Worm (Caenorhabditis elegans): Measurements from ENCODE around the gene F38B6.6.
A peak's percentile ranks its signal among the peaks of the same experiment; 100 is the strongest.

F38B6.6 gene

DNA sequence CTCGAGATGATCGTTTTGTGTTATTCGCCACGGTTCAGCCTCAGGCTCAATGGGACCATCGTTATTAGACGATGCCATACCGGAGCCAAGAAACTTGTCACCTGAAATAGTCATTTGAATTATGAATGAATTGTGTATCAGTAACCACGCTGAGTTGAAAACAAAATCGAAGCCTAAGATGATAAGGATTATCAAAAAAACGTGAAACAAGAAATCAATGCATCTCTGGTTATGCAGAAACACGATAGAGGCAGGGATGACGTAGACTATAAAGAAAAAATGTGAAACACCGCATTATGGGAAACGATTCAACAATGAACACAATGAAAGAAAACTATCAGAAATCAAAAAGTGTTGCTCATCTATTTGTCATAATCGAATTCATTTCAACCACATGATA is 33.1 kb upstream of the F38B6.6 start, which contains the start of gene smf-1:
Gene smf-1 (minus strand): TSS at position 101 of the 400 bp plus-strand sequence.
- TF ChIP-seq pha-4 (tag; optimal IDR thresholded peaks at IDR 0.05) (no peak), hlh-8 (tag; optimal IDR thresholded peaks at IDR 0.05) (no peak), ceh-31 (tag; optimal IDR thresholded peaks at IDR 0.05) (no peak)

DNA sequence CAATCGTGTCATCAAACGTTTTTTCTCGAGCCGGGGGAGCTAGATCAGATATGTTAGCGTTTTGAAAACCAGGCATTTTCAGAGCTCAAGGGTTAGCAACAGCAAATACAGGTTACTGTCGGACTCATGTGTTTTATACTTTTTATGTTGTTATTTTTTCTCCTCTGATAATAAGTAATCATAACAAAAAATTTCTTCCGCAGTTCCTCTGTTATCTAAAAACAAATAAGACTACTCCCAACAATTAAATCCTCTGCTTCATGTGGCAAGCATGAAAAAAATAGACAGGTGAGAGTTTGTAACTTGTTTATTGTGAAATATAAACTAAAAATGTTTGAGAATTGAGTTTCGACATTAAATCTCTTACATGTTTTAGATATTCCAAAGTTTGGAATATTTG is 28.7 kb upstream of the F38B6.6 start, which contains the start of gene smf-2:
Gene smf-2 (minus strand): TSS at position 101 of the 400 bp plus-strand sequence.
- no peak for TF ChIP-seq Y22D7AL.16 (tag; optimal IDR thresholded peaks at IDR 0.05)
- no peak for TF ChIP-seq ref-2 (tag; optimal IDR thresholded peaks at IDR 0.05)
- no peak for TF ChIP-seq unc-55 (GFP tag; optimal IDR thresholded peaks at IDR 0.05)
- TF ChIP-seq hlh-8 (tag; optimal IDR thresholded peaks at IDR 0.05): no peak
- TF ChIP-seq ceh-22 (tag; optimal IDR thresholded peaks at IDR 0.05): no peak
- no peak for TF ChIP-seq rnt-1 (tag; optimal IDR thresholded peaks at IDR 0.05)
- TF ChIP-seq ttx-3 (tag; optimal IDR thresholded peaks at IDR 0.05): no peak
- no peak for TF ChIP-seq odd-2 (tag; optimal IDR thresholded peaks at IDR 0.05)

DNA sequence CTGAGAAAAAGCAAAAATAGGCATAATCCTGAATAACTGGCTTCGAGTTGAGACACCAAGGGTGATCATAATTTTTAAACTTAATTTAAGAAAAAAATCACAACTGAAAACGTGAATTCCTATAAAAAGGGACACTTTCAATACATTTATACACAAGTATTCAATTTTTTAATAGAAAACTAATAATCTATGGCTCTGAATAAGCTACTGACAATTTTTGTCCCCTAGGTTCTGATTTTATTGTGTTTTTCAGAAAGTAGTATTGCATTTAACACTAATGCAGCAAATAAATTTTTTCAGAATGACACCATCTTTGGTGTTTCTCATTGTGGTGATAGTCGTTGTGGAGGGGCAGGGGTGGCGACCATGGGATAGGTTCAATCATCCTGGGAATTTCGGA is 23.4 kb upstream of the F38B6.6 start, which contains the start of gene nas-11:
Gene nas-11 (plus strand): TSS at position 301 of the 400 bp plus-strand sequence.
- TF ChIP-seq pros-1 (tag; optimal IDR thresholded peaks at IDR 0.05): no peak

DNA sequence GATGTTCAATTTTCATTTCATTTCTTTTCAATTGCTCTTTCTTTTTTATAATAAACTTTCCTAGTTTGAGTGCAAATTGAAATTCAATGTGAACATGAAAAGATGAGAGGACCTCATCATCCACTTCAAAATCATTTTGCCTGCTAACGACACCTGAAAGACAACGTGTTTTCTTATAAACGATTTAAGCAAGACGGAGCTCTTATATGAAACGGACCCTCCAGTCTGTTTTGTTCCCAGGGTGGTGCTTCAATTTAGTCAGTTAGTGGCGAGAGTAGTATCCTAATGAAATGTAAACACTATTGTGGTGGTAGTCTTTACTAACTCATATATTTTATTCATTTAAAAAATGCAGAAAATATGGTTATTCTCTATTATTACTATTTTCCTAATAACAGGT is 19.4 kb upstream of the F38B6.6 start, which contains the start of gene acr-3:
Gene acr-3 (plus strand): TSS at position 301 of the 400 bp plus-strand sequence.
- TF ChIP-seq pha-4 (tag; optimal IDR thresholded peaks at IDR 0.05): no peak
- TF ChIP-seq dmd-4 (tag; optimal IDR thresholded peaks at IDR 0.05; ENCODE audit: borderline replicate concordance): no peak
- TF ChIP-seq elt-2 (tag; optimal IDR thresholded peaks at IDR 0.05): no peak

DNA sequence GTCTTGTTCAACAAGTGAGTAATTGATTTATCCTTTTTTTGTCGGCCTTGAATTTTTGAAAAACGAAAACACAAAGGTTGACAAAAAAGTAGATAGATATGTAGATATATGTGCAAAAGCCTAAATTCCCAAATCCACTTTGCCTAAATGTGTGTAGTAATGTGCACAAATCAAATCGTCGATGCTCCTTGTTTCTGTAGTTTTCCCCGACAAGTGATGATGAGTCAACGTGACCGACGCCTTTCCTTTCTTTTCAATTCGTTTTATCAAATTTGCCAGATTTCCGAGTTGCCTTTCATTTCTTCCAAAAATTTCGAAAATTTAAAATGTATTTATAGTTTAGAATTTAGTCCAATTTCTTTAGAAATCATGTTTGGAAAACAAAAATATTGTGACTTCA is 15.3 kb upstream of the F38B6.6 start:
- TF ChIP-seq unc-42 (tag; optimal IDR thresholded peaks at IDR 0.05): peak; percentile 94
- no peak for TF ChIP-seq sdc-2 (tag; optimal IDR thresholded peaks at IDR 0.05)

DNA sequence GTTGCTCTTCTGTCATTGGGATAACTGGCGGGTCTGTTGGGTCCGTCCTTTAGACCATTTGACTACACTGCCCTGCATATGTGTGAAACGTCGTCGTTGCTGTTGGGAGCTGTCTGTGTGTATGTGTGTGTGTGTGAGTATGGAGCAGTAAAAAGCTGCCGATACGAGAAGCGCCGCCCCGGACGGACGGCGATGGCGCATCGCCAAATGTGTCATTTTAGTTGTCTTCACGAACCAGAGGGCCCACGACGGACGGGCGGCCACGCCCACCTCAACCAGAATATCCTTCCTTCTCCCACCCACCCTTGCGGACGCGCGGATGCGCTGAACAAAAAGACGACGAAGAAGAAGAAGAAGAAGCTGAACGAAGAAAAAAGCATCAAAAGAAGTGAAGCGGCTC is 12.4 kb upstream of the F38B6.6 start, which contains the start of gene acr-2:
Gene acr-2 (plus strand): TSS at position 301 of the 400 bp plus-strand sequence.
- TF ChIP-seq C08G9.2 (tag; optimal IDR thresholded peaks at IDR 0.05) (peak; percentile 27), ceh-22 (tag; optimal IDR thresholded peaks at IDR 0.05) (no peak), eyg-1 (tag; optimal IDR thresholded peaks at IDR 0.05) (no peak), ceh-18 (tag; optimal IDR thresholded peaks at IDR 0.05) (no peak)

DNA sequence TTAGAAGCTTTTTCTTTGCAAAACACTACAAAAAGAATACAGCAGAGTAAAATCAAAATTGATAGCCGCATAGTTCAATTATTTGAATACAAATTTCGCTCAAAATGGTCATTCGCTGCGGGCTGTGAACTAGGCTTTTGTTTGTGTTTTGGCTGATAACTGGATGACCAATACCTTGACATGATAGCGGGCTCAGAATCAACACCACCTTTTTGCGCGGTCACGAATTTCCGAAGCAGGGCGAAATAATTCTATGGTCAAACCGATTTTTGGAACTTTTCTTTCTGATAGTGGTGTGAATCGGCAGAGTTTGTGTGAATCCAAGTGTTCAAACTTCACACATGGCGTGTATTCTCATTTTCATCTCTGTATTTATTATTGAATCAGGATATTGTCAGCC is 8.4 kb upstream of the F38B6.6 start, which contains the start of the genes F38B6.7 and F38B6.2:
Gene F38B6.7 (minus strand): TSS at position 101 of the 400 bp plus-strand sequence.
Gene F38B6.2 (plus strand): TSS at position 267 of the 400 bp plus-strand sequence.
- no peak for TF ChIP-seq dve-1 (tag; optimal IDR thresholded peaks at IDR 0.05)
- no peak for TF ChIP-seq eyg-1 (tag; optimal IDR thresholded peaks at IDR 0.05)
- TF ChIP-seq nhr-232 (tag; optimal IDR thresholded peaks at IDR 0.05): no peak
- no peak for TF ChIP-seq dmd-4 (tag; optimal IDR thresholded peaks at IDR 0.05; ENCODE audit: borderline replicate concordance)
- TF ChIP-seq ceh-2 (tag; optimal IDR thresholded peaks at IDR 0.05): no peak
- TF ChIP-seq ceh-6 (GFP tag; optimal IDR thresholded peaks at IDR 0.05): no peak
- no peak for TF ChIP-seq sox-2 (GFP tag; IDR thresholded peaks at IDR 0.05)
- no peak for TF ChIP-seq ref-2 (tag; optimal IDR thresholded peaks at IDR 0.05)
- no peak for TF ChIP-seq lim-6 (tag; optimal IDR thresholded peaks at IDR 0.05)
- no peak for TF ChIP-seq unc-86 (tag; optimal IDR thresholded peaks at IDR 0.05)
- no peak for TF ChIP-seq zip-5 (tag; optimal IDR thresholded peaks at IDR 0.05)
- no peak for TF ChIP-seq unc-55 (GFP tag; optimal IDR thresholded peaks at IDR 0.05)

DNA sequence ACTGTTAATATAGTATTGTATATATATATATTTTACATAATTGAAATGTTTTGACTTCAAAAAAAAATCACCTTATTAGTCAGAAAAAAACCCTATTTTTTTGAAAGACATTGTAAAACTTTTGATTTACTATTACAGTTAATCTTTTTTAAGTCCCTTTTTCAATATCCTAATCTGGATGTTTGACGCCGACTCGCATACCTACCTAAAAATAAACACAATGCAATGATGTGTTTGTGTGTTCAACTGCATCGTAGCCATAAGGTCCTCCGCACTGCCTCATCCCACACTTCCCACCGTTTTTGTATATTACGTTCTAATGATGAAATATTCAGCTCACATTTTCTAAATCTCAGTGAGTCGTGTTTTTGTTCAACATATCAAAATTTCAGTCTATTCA is 3.4 kb upstream of the F38B6.6 start, which contains the start of gene F38B6.3:
Gene F38B6.3 (plus strand): TSS at position 301 of the 400 bp plus-strand sequence.
- TF ChIP-seq hlh-8 (tag; optimal IDR thresholded peaks at IDR 0.05) (no peak), nhr-232 (tag; optimal IDR thresholded peaks at IDR 0.05) (no peak), pha-2 (tag; optimal IDR thresholded peaks at IDR 0.05) (no peak), ceh-31 (tag; optimal IDR thresholded peaks at IDR 0.05) (no peak), sdc-2 (tag; optimal IDR thresholded peaks at IDR 0.05) (no peak), Y22D7AL.16 (tag; optimal IDR thresholded peaks at IDR 0.05) (no peak), hlh-15 (tag; optimal IDR thresholded peaks at IDR 0.05) (no peak), elt-2 (tag; optimal IDR thresholded peaks at IDR 0.05) (no peak), ceh-19 (GFP tag; optimal IDR thresholded peaks at IDR 0.05) (no peak), pqm-1 (tag; optimal IDR thresholded peaks at IDR 0.05) (no peak), pha-4 (tag; optimal IDR thresholded peaks at IDR 0.05) (no peak), dve-1 (tag; optimal IDR thresholded peaks at IDR 0.05) (no peak), hlh-13 (GFP tag; optimal IDR thresholded peaks at IDR 0.05) (no peak), ama-1 (optimal IDR thresholded peaks at IDR 0.05) (no peak), che-1 (tag; optimal IDR thresholded peaks at IDR 0.05) (no peak), pax-1 (tag; optimal IDR thresholded peaks at IDR 0.05) (no peak), ceh-30 (tag; optimal IDR thresholded peaks at IDR 0.05) (no peak)

All from whole organism, late embryonic.